Fruit fly (Drosophila melanogaster) whole organism, embryonic: ENCODE results near the gene CG15547.
A peak's percentile ranks its signal among the peaks of the same experiment; 100 is the strongest.

ENCODE experiments used
- Atf6 ChIP-seq: fragments of 200-800 bp; sonication (Bioruptor generic); IDR thresholded peaks from 2 replicates; pipeline ENCODE4 v1.3.6; 2022; ENCODE audit warnings: missing biosample characterization, missing genetic modification characterization
- Blimp-1 ChIP-seq: fragments of 200-800 bp; sonication (Bioruptor generic); optimal IDR thresholded peaks from 3 replicates; lab custom pipeline; 2018; ENCODE audit warnings: missing biosample characterization, missing genetic modification characterization, mild to moderate bottlenecking, moderate library complexity, missing genetic modification reagents
- CG10209 ChIP-seq: fragments of 200-800 bp; sonication (Bioruptor generic); optimal IDR thresholded peaks from 3 replicates; lab custom pipeline; 2017; ENCODE audit warnings: missing biosample characterization, mild to moderate bottlenecking, missing genetic modification characterization, missing genetic modification reagents
- CG11695 ChIP-seq: fragments of 200-800 bp; sonication (Bioruptor generic); IDR thresholded peaks from 3 replicates; pipeline ENCODE4 v1.3.6; 2022; ENCODE audit warnings: missing biosample characterization, missing genetic modification characterization
- CG12942 ChIP-seq: fragments of 200-800 bp; sonication (Bioruptor generic); optimal IDR thresholded peaks from 3 replicates; lab custom pipeline; 2016; ENCODE audit warnings: missing biosample characterization, missing genetic modification characterization
- CG13424 ChIP-seq: fragments of 200-800 bp; sonication (Bioruptor generic); optimal IDR thresholded peaks from 2 replicates; lab custom pipeline; 2019; ENCODE audit warnings: missing biosample characterization, mild to moderate bottlenecking, missing genetic modification characterization, moderate library complexity
- CG14860 ChIP-seq: fragments of 200-800 bp; sonication (Bioruptor generic); IDR thresholded peaks from 3 replicates; pipeline ENCODE4 v1.3.6; 2022; ENCODE audit warnings: missing biosample characterization, missing genetic modification characterization; ENCODE audit not compliant: partially characterized antibody
- CG31388 ChIP-seq: fragments of 200-800 bp; sonication (Bioruptor generic); optimal IDR thresholded peaks from 2 replicates; lab custom pipeline; 2016; ENCODE audit warnings: missing biosample characterization, missing genetic modification characterization
- CG33213 ChIP-seq: fragments of 200-800 bp; sonication (Bioruptor generic); optimal IDR thresholded peaks from 3 replicates; lab custom pipeline; 2016; ENCODE audit warnings: missing biosample characterization, missing genetic modification characterization
- CG4820 ChIP-seq: fragments of 200-800 bp; sonication (Bioruptor generic); optimal IDR thresholded peaks from 3 replicates; lab custom pipeline; 2016; ENCODE audit warnings: missing biosample characterization, missing genetic modification characterization
- CG5245 ChIP-seq: fragments of 200-800 bp; sonication (Bioruptor generic); optimal IDR thresholded peaks from 3 replicates; lab custom pipeline; 2016; ENCODE audit warnings: missing biosample characterization, missing genetic modification characterization
- CG6765 ChIP-seq: fragments of 200-800 bp; sonication (Bioruptor generic); optimal IDR thresholded peaks from 3 replicates; lab custom pipeline; 2017; ENCODE audit warnings: missing biosample characterization, mild to moderate bottlenecking, missing genetic modification characterization
- Camta ChIP-seq: fragments of 200-800 bp; sonication (Bioruptor generic); optimal IDR thresholded peaks from 2 replicates; lab custom pipeline; 2016; ENCODE audit warnings: missing biosample characterization, missing genetic modification characterization
- D ChIP-seq, 2 experiments: fragments of 200-800 bp in 1 of 2; fragments of >200 bp in 1 of 2; sonication (Bioruptor generic) in 1 of 2; optimal IDR thresholded peaks; 2 replicates in 1 of 2; 3 replicates in 1 of 2; lab custom pipeline; 2017; ENCODE audit warnings: mild to moderate bottlenecking in 1 of 2, missing biosample characterization in 1 of 2, missing genetic modification characterization in 1 of 2, missing genetic modification reagents in 1 of 2
- Deaf1 ChIP-seq: fragments of 200-800 bp; optimal IDR thresholded peaks from 3 replicates; lab custom pipeline; 2019; ENCODE audit warnings: missing biosample characterization, mild to moderate bottlenecking, missing genetic modification characterization, moderate library complexity
- Ets65A ChIP-seq: fragments of 200-800 bp; sonication (Bioruptor generic); peaks from one replicate; lab custom pipeline; 2016; ENCODE audit warnings: missing biosample characterization, missing genetic modification characterization
- HHEX ChIP-seq: fragments of 200-800 bp; sonication (Bioruptor generic); optimal IDR thresholded peaks from 3 replicates; lab custom pipeline; 2017; ENCODE audit warnings: missing biosample characterization, mild to moderate bottlenecking, missing genetic modification characterization, missing genetic modification reagents
- HmgD ChIP-seq: fragments of 200-800 bp; sonication (Bioruptor generic); optimal IDR thresholded peaks from 3 replicates; lab custom pipeline; 2016; ENCODE audit warnings: missing biosample characterization, missing genetic modification characterization
- Hr39 ChIP-seq: fragments of >200 bp; optimal IDR thresholded peaks from 2 replicates; lab custom pipeline; 2017
- Hsf ChIP-seq: fragments of 200-800 bp; sonication (Bioruptor generic); optimal IDR thresholded peaks from 3 replicates; lab custom pipeline; 2016; ENCODE audit warnings: missing biosample characterization, missing genetic modification characterization
- Lim3 ChIP-seq: fragments of 200-800 bp; sonication (Bioruptor generic); IDR thresholded peaks from 2 replicates; pipeline ENCODE4 v1.3.6; 2022; ENCODE audit warnings: missing biosample characterization, missing genetic modification characterization
- Max ChIP-seq: fragments of 200-800 bp; sonication (Bioruptor generic); optimal IDR thresholded peaks from 2 replicates; lab custom pipeline; 2016; ENCODE audit warnings: missing biosample characterization, mild to moderate bottlenecking, missing genetic modification characterization
- Nf-YB ChIP-seq: fragments of 200-800 bp; sonication (Bioruptor generic); optimal IDR thresholded peaks from 3 replicates; lab custom pipeline; 2019; ENCODE audit warnings: missing biosample characterization, mild to moderate bottlenecking, missing genetic modification characterization, moderate library complexity
- Xrp1 ChIP-seq: fragments of 200-800 bp; sonication (Bioruptor generic); IDR thresholded peaks from 2 replicates; pipeline ENCODE4 v1.3.6; 2022; ENCODE audit warnings: missing biosample characterization, missing genetic modification characterization
- aop ChIP-seq: fragments of 200-800 bp; sonication (Bioruptor generic); IDR thresholded peaks from 2 replicates; pipeline ENCODE4 v1.3.6; 2022; ENCODE audit warnings: missing biosample characterization, missing genetic modification characterization
- ap ChIP-seq: fragments of 200-800 bp; sonication (Bioruptor generic); IDR thresholded peaks from 2 replicates; pipeline ENCODE4 v1.3.6; 2022; ENCODE audit warnings: missing biosample characterization, missing genetic modification characterization
- bcd ChIP-seq: fragments of 200-800 bp; sonication (Bioruptor generic); optimal IDR thresholded peaks from 2 replicates; lab custom pipeline; 2017; ENCODE audit warnings: missing biosample characterization, mild to moderate bottlenecking, missing genetic modification characterization
- cg ChIP-seq: fragments of 200-800 bp; sonication (Bioruptor generic); optimal IDR thresholded peaks from 3 replicates; lab custom pipeline; 2019; ENCODE audit warnings: missing biosample characterization, mild to moderate bottlenecking, missing genetic modification characterization, moderate library complexity
- crol ChIP-seq: fragments of 200-800 bp; sonication (Bioruptor generic); IDR thresholded peaks from 2 replicates; pipeline ENCODE4 v1.3.6; 2022; ENCODE audit warnings: missing biosample characterization, missing genetic modification characterization
- emc ChIP-seq: fragments of 200-800 bp; sonication (Bioruptor generic); optimal IDR thresholded peaks from 2 replicates; lab custom pipeline; 2016; ENCODE audit warnings: missing biosample characterization, missing genetic modification characterization
- exex ChIP-seq: fragments of 200-800 bp; sonication (Bioruptor generic); optimal IDR thresholded peaks from 4 replicates; lab custom pipeline; 2018; ENCODE audit warnings: missing biosample characterization, mild to moderate bottlenecking, missing genetic modification characterization, moderate library complexity
- fru ChIP-seq: fragments of >200 bp; optimal IDR thresholded peaks from 2 replicates; lab custom pipeline; 2017
- gsb-n ChIP-seq: fragments of 200-800 bp; sonication (Bioruptor generic); optimal IDR thresholded peaks from 3 replicates; lab custom pipeline; 2018; ENCODE audit warnings: missing biosample characterization, mild to moderate bottlenecking, missing genetic modification characterization
- insv ChIP-seq, 2 experiments: fragments of 200-800 bp; sonication (Bioruptor generic); optimal IDR thresholded peaks; 3 replicates each; lab custom pipeline; 2016 to 2018; ENCODE audit warnings: missing biosample characterization in 2 of 2, missing genetic modification characterization in 2 of 2
- maf-S ChIP-seq: fragments of 200-800 bp; sonication (Bioruptor generic); optimal IDR thresholded peaks from 2 replicates; lab custom pipeline; 2016; ENCODE audit warnings: missing biosample characterization, missing genetic modification characterization
- p53 ChIP-seq: fragments of 200-800 bp; sonication (Bioruptor generic); optimal IDR thresholded peaks from 2 replicates; lab custom pipeline; 2016; ENCODE audit warnings: missing biosample characterization, missing genetic modification characterization
- pnt ChIP-seq: fragments of 200-800 bp; sonication (Bioruptor generic); optimal IDR thresholded peaks from 3 replicates; lab custom pipeline; 2016; ENCODE audit warnings: missing biosample characterization, missing genetic modification characterization
- psq ChIP-seq: fragments of 200-800 bp; sonication (Bioruptor generic); optimal IDR thresholded peaks from 2 replicates; lab custom pipeline; 2017; ENCODE audit warnings: missing biosample characterization, missing genetic modification characterization
- salm ChIP-seq: fragments of 200-800 bp; sonication (Bioruptor generic); optimal IDR thresholded peaks from 2 replicates; lab custom pipeline; 2018; ENCODE audit warnings: missing biosample characterization, mild to moderate bottlenecking, missing genetic modification characterization
- sc ChIP-seq, 3 experiments: fragments of >200 bp in 2 of 3; fragments of 200-800 bp in 1 of 3; sonication (Bioruptor generic) in 1 of 3; optimal IDR thresholded peaks; 2 replicates in 2 of 3; 3 replicates in 1 of 3; lab custom pipeline; 2017; ENCODE audit warnings: mild to moderate bottlenecking in 1 of 3, missing biosample characterization in 1 of 3, missing genetic modification characterization in 1 of 3, missing genetic modification reagents in 1 of 3
- scrt ChIP-seq: fragments of 200-800 bp; sonication (Bioruptor generic); optimal IDR thresholded peaks from 2 replicates; lab custom pipeline; 2018; ENCODE audit warnings: missing biosample characterization, mild to moderate bottlenecking, missing genetic modification characterization, moderate library complexity
- sens ChIP-seq: fragments of 200-800 bp; sonication (Bioruptor generic); peaks from one replicate; lab custom pipeline; 2016; ENCODE audit warnings: missing biosample characterization, missing genetic modification characterization
- sob ChIP-seq: fragments of 200-800 bp; sonication (Bioruptor generic); IDR thresholded peaks from 2 replicates; pipeline ENCODE4 v1.3.6; 2022; ENCODE audit warnings: missing biosample characterization, missing genetic modification characterization
- stc ChIP-seq: fragments of 200-800 bp; sonication (Bioruptor generic); IDR thresholded peaks from 2 replicates; pipeline ENCODE4 v1.3.6; 2022; ENCODE audit warnings: missing biosample characterization, missing genetic modification characterization
- trh ChIP-seq: fragments of 200-800 bp; sonication (Bioruptor generic); optimal IDR thresholded peaks from 2 replicates; lab custom pipeline; 2016; ENCODE audit warnings: missing biosample characterization, missing genetic modification characterization
- zen ChIP-seq: fragments of 200-800 bp; sonication (Bioruptor generic); optimal IDR thresholded peaks from 3 replicates; lab custom pipeline; 2018; ENCODE audit warnings: missing biosample characterization, mild to moderate bottlenecking, missing genetic modification characterization, moderate library complexity

The CG15547 gene

dm6 chr3R:30870317-30870878, 12.9 kb downstream of the CG15547 start (continued):
- TF ChIP-seq sc (optimal IDR thresholded peaks at IDR 0.05; lab: Kevin White, UChicago) (no peak), sc (GFP tag; optimal IDR thresholded peaks at IDR 0.05; lab: Kevin White, UChicago) (no peak), p53 (GFP tag; lab: Kevin White, UChicago) (no peak), CG31388 (GFP tag; lab: Kevin White, UChicago) (no peak), Nf-YB (GFP tag; lab: Kevin White, UChicago) (no peak)
- TF ChIP-seq, all 482 proteins: peak for 36

- TF ChIP-seq Blimp-1 (GFP tag; lab: Kevin White, UChicago) (peak; percentile 24), CG12942 (GFP tag; lab: Kevin White, UChicago) (no peak)
These were observed 16.1 kb downstream of the CG15547 start, which contains the start of gene Cpr100A for dm6 chr3R:30867232-30867631. Gene Cpr100A, plus strand, starts transcription at chr3R:30867521.

- TF ChIP-seq stc (GFP tag; lab: Robert Waterston, UW) (no peak), ap (GFP tag; lab: Robert Waterston, UW) (0 out of 2 replicates have a peak, but pooled peaks have one; percentile 1), zen (tag; lab: Kevin White, UChicago) (peak; percentile 82), cg (no peak), D (optimal IDR thresholded peaks at IDR 0.05; lab: Kevin White, UChicago) (peak; percentile 41), D (GFP tag; optimal IDR thresholded peaks at IDR 0.05; lab: Kevin White, UChicago) (no peak), emc (GFP tag; lab: Kevin White, UChicago) (no peak), Ets65A (GFP tag; lab: Kevin White, UChicago) (peak; percentile 72)
These were observed 17.4 kb downstream of the CG15547 start for dm6 chr3R:30865883-30866282.

dm6 chr3R:30865365-30865770, 17.9 kb downstream of the CG15547 start:
- TF ChIP-seq Hr39 (lab: Kevin White, UChicago) (no peak), scrt (GFP tag; lab: Kevin White, UChicago) (no peak), Atf6 (no peak), crol (no peak), Camta (GFP tag; lab: Kevin White, UChicago) (no peak), exex (tag; lab: Kevin White, UChicago) (no peak), Lim3 (GFP tag; lab: Robert Waterston, UW) (no peak), HHEX (GFP tag; lab: Kevin White, UChicago) (no peak), maf-S (no peak), Max (GFP tag; lab: Kevin White, UChicago) (no peak), gsb-n (tag; lab: Kevin White, UChicago) (peak; percentile 51), CG11695 (GFP tag; lab: Robert Waterston, UW) (peak; percentile 45; the same call in 1 of the 3 replicates), fru (lab: Kevin White, UChicago) (no peak), salm (no peak), trh (GFP tag; lab: Kevin White, UChicago) (no peak), CG13424 (peak; percentile 48), psq (GFP tag; lab: Kevin White, UChicago) (no peak), sens (GFP tag; lab: Kevin White, UChicago) (peak; percentile 77), CG33213 (GFP tag; lab: Kevin White, UChicago) (no peak), CG14860 (GFP tag; lab: Robert Waterston, UW) (no peak), sob (GFP tag; lab: Robert Waterston, UW) (no peak), CG5245 (GFP tag; lab: Kevin White, UChicago) (no peak), CG4820 (GFP tag; lab: Kevin White, UChicago) (no peak), aop (GFP tag; lab: Robert Waterston, UW) (no peak), Xrp1 (GFP tag; lab: Robert Waterston, UW) (peak; percentile 73), pnt (GFP tag; lab: Kevin White, UChicago) (no peak), Deaf1 (peak; percentile 21), CG6765 (no peak), HmgD (no peak), insv (GFP tag; optimal IDR thresholded peaks at IDR 0.05; lab: Kevin White, UChicago) (no peak), bcd (GFP tag; lab: Kevin White, UChicago) (peak; percentile 4), CG10209 (GFP tag; lab: Kevin White, UChicago) (no peak), Hsf (GFP tag; lab: Kevin White, UChicago) (no peak)
